Worm (Caenorhabditis elegans): ENCODE measurements around the gene rpl-5.

DNA sequence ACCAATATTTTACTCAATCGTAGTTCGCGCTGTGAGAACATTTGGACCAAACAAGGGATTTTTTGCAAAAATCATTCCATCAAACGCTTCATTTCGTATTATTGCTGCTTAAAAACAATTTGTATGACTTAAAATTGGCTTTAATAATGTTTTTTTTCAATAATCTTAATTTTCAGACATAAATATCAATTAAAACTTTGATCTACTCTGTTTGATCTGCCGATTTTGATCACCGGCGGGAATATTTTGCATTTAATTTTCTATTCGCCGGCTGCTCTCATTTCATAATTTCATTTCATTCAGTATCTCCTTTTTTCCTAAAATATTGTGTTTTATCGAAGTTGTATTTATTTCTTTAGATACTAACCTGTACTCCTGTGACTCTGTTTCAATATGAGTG lies 5.5 kb downstream of the rpl-5 start, which contains the start of gene puf-5:
- TF ChIP-seq unc-42 (tag; optimal IDR thresholded peaks at IDR 0.05) (no peak), pag-3 (tag; optimal IDR thresholded peaks at IDR 0.05; ENCODE audit: borderline replicate concordance) (no peak)

Measured in whole organism, late embryonic.